Fruit fly (Drosophila melanogaster) whole organism: ENCODE data around the gene CG10750.

Experiments
- CG8478 ChIP-seq: fragments of >200 bp; optimal IDR thresholded peaks from 2 replicates; lab custom pipeline; 2018; ENCODE audit warnings: inconsistent platforms
- Dll ChIP-seq: fragments of >200 bp; optimal IDR thresholded peaks from 2 replicates; lab custom pipeline; 2017
- EcR ChIP-seq, 2 experiments: fragments of >200 bp; optimal IDR thresholded peaks; 2 replicates each; lab custom pipeline; 2017; ENCODE audit warnings: missing biosample characterization in 2 of 2, missing genetic modification characterization in 2 of 2, missing genetic modification reagents in 2 of 2
- pan ChIP-seq: fragments of >200 bp; optimal IDR thresholded peaks from 2 replicates; lab custom pipeline; 2017
- psq ChIP-seq: fragments of >200 bp; optimal IDR thresholded peaks from 2 replicates; lab custom pipeline; 2017
- usp ChIP-seq: fragments of >200 bp; optimal IDR thresholded peaks from 2 replicates; lab custom pipeline; 2017; ENCODE audit warnings: missing biosample characterization, missing genetic modification characterization, mixed read lengths

dm6 chr2L:19313442-19313841 is 13.4 kb downstream of the CG10750 start:
- TF ChIP-seq pan (lab: Kevin White, UChicago) (no peak), Dll (no peak), psq (no peak), CG8478 (lab: Kevin White, UChicago) (no peak), usp (GFP tag; lab: Kevin White, UChicago) (no peak), EcR (GFP tag; optimal IDR thresholded peaks at IDR 0.05; lab: Kevin White, UChicago) (no peak)
